Fruit fly (Drosophila melanogaster) whole organism, pupa: ENCODE data around the gene fd102C.

Experiments used
- CG10348 ChIP-seq: fragments of 200-800 bp; sonication (Bioruptor generic); IDR thresholded peaks from 2 replicates; pipeline ENCODE4 v1.3.6; 2022; ENCODE audit warnings: missing biosample characterization, missing genetic modification characterization
- CG14655 ChIP-seq: fragments of 200-800 bp; sonication (Bioruptor generic); optimal IDR thresholded peaks from 3 replicates; lab custom pipeline; 2017; ENCODE audit warnings: mild to moderate bottlenecking, missing biosample characterization, missing genetic modification reagents, missing genetic modification characterization
- CG34367 ChIP-seq: fragments of 200-800 bp; sonication (Bioruptor generic); optimal IDR thresholded peaks from 2 replicates; lab custom pipeline; 2018; ENCODE audit warnings: missing biosample characterization, mild to moderate bottlenecking, missing genetic modification characterization
- CG4496 ChIP-seq: fragments of 200-800 bp; sonication (Bioruptor generic); IDR thresholded peaks from 3 replicates; pipeline ENCODE4 v1.3.6; 2022; ENCODE audit warnings: missing biosample characterization, missing genetic modification characterization
- Ets98B ChIP-seq: fragments of 200-800 bp; sonication (Bioruptor generic); IDR thresholded peaks from 2 replicates; pipeline ENCODE4 v1.3.6; 2022; ENCODE audit warnings: missing biosample characterization, missing genetic modification characterization
- Snoo ChIP-seq: fragments of 200-800 bp; sonication (Bioruptor generic); optimal IDR thresholded peaks from 3 replicates; lab custom pipeline; 2017; ENCODE audit warnings: missing biosample characterization, mild to moderate bottlenecking, missing genetic modification characterization, inconsistent platforms

DNA sequence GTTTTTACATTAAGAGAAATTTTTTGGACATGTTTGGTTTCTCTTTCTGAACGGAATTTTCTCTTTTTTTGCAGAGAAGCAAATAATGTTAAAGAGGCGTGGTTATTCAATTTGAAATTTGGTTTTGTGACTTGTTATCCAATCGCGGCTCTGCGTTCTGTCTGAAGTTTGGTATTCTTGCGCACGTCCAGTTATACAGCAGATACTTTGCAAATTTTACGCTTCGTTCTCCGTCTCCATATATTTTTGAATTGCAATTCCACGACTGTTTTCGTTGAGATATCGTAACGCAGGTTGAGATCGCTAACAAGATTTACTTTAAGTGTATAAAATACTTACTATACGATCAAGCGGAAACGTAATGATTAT, 9.9 kb downstream of the fd102C start:
- TF ChIP-seq Snoo (no peak), CG34367 (tag; lab: Kevin White, UChicago) (no peak), CG4496 (GFP tag; lab: Robert Waterston, UW) (no peak), CG10348 (GFP tag; lab: Robert Waterston, UW) (no peak), Ets98B (GFP tag; lab: Robert Waterston, UW) (no peak), CG14655 (no peak)
